Worm (Caenorhabditis elegans): ENCODE measurements around the gene mnat-1.

- TF ChIP-seq fkh-10 (GFP tag; optimal IDR thresholded peaks at IDR 0.05) = no peak
- no peak for TF ChIP-seq fos-1 (tag; optimal IDR thresholded peaks at IDR 0.05)
- no peak for TF ChIP-seq ama-1 (optimal IDR thresholded peaks at IDR 0.05)
- TF ChIP-seq nhr-77 (tag; optimal IDR thresholded peaks at IDR 0.05) = no peak
- no peak for TF ChIP-seq skn-1 (tag; optimal IDR thresholded peaks at IDR 0.05)
- TF ChIP-seq efl-3 (GFP tag; optimal IDR thresholded peaks at IDR 0.05) = no peak
- TF ChIP-seq egl-27 (tag; optimal IDR thresholded peaks at IDR 0.05) = no peak
- no peak for TF ChIP-seq nhr-90 (tag; optimal IDR thresholded peaks at IDR 0.05; ENCODE audit: poor library complexity)
- no peak for TF ChIP-seq lin-13 (GFP tag; optimal IDR thresholded peaks at IDR 0.05)
- TF ChIP-seq nhr-47 (tag; optimal IDR thresholded peaks at IDR 0.05) = no peak
- no peak for TF ChIP-seq aly-2 (tag; optimal IDR thresholded peaks at IDR 0.05)
- no peak for TF ChIP-seq zag-1 (tag; optimal IDR thresholded peaks at IDR 0.05)
- no peak for TF ChIP-seq pag-3 (tag; optimal IDR thresholded peaks at IDR 0.05; ENCODE audit: borderline replicate concordance, insufficient read depth)
Measured at ce11 chrII:2480099-2480498, 1.7 kb upstream of the mnat-1 start, which contains the start of gene F53G2.3.
